Worm (Caenorhabditis elegans) whole organism, L1 larva: ENCODE data around the gene swt-6.

Source experiments
- F16B12.6 ChIP-seq: fragments of 150-350 bp; optimal IDR thresholded peaks from 2 replicates; lab custom pipeline; 2014; ENCODE audit warnings: missing biosample characterization, missing genetic modification characterization
- alr-1 ChIP-seq: fragments of 200-800 bp; sonication (Bioruptor generic); optimal IDR thresholded peaks from 2 replicates; lab custom pipeline; 2018; ENCODE audit warnings: borderline replicate concordance, mild to moderate bottlenecking, missing genetic modification characterization, missing compliant biosample characterization
- aly-2 ChIP-seq: fragments of 150-350 bp; optimal IDR thresholded peaks from 2 replicates; lab custom pipeline; 2014; ENCODE audit warnings: missing biosample characterization, missing genetic modification characterization
- blmp-1 ChIP-seq: fragments of 150-350 bp; optimal IDR thresholded peaks from 2 replicates; lab custom pipeline; 2014; ENCODE audit warnings: missing biosample characterization, missing genetic modification characterization
- ceh-63 ChIP-seq: fragments of 200-800 bp; sonication (Bioruptor generic); optimal IDR thresholded peaks from 2 replicates; lab custom pipeline; 2018; ENCODE audit warnings: mild to moderate bottlenecking, missing genetic modification characterization, missing compliant biosample characterization
- ceh-82 ChIP-seq, 3 experiments: fragments of 150-350 bp in 1 of 3; sonication (generic microtip) in 2 of 3; optimal IDR thresholded peaks; 2 replicates each; lab custom pipeline; 2014 to 2017; ENCODE audit warnings: missing biosample characterization in 3 of 3, missing genetic modification characterization in 3 of 3
- ceh-90 ChIP-seq: sonication (generic microtip); optimal IDR thresholded peaks from 2 replicates; lab custom pipeline; 2016; ENCODE audit warnings: missing genetic modification characterization, missing compliant biosample characterization
- dpl-1 ChIP-seq, 3 experiments: fragments of 150-350 bp in 2 of 3; sonication (generic microtip) in 1 of 3; optimal IDR thresholded peaks; 2 replicates each; lab custom pipeline; 2014 to 2017; ENCODE audit warnings: missing biosample characterization in 3 of 3, missing genetic modification characterization in 3 of 3, missing genetic modification reagents in 3 of 3
- dsc-1 ChIP-seq: sonication (generic microtip); optimal IDR thresholded peaks from 2 replicates; lab custom pipeline; 2016; ENCODE audit warnings: mild to moderate bottlenecking, missing genetic modification characterization, missing compliant biosample characterization
- efl-1 ChIP-seq, 4 experiments: fragments of 150-350 bp; optimal IDR thresholded peaks in 3 of 4; peaks in 1 of 4; 1 replicate in 1 of 4; 2 replicates in 3 of 4; lab custom pipeline; 2014; ENCODE audit warnings: missing biosample characterization in 2 of 4, missing genetic modification characterization in 2 of 4, missing genetic modification reagents in 2 of 4
- elt-3 ChIP-seq, 6 experiments: fragments of 150-350 bp in 1 of 6; sonication (generic microtip); optimal IDR thresholded peaks; 2 replicates each; lab custom pipeline; 2017 to 2018; ENCODE audit warnings: missing biosample characterization in 6 of 6, missing genetic modification characterization in 6 of 6, inconsistent platforms in 1 of 6
- fkh-8 ChIP-seq: sonication (generic microtip); optimal IDR thresholded peaks from 2 replicates; lab custom pipeline; 2016; ENCODE audit warnings: mild to moderate bottlenecking, missing genetic modification characterization, missing compliant biosample characterization
- hlh-17 ChIP-seq: fragments of 200-800 bp; sonication (Bioruptor generic); optimal IDR thresholded peaks from 2 replicates; lab custom pipeline; 2018; ENCODE audit warnings: missing genetic modification characterization, mild to moderate bottlenecking, missing compliant biosample characterization, moderate library complexity, borderline replicate concordance
- jun-1 ChIP-seq: fragments of 150-350 bp; optimal IDR thresholded peaks from 2 replicates; lab custom pipeline; 2014; ENCODE audit warnings: missing biosample characterization, missing genetic modification reagents, missing genetic modification characterization
- lin-14 ChIP-seq: fragments of 200-800 bp; sonication (Bioruptor generic); optimal IDR thresholded peaks from 2 replicates; lab custom pipeline; 2018; ENCODE audit warnings: mild to moderate bottlenecking, missing genetic modification characterization, moderate library complexity, missing compliant biosample characterization
- lin-39 ChIP-seq: fragments of 150-350 bp; optimal IDR thresholded peaks from 2 replicates; lab custom pipeline; 2014; ENCODE audit warnings: missing biosample characterization, missing genetic modification reagents, missing genetic modification characterization
- lir-3 ChIP-seq: sonication (generic microtip); optimal IDR thresholded peaks from 2 replicates; lab custom pipeline; 2016; ENCODE audit warnings: mild to moderate bottlenecking, missing genetic modification characterization, moderate library complexity, missing compliant biosample characterization; ENCODE audit not compliant: poor library complexity
- lsy-2 ChIP-seq, 2 experiments: fragments of 150-350 bp; optimal IDR thresholded peaks; 2 replicates each; lab custom pipeline; 2014; ENCODE audit warnings: missing biosample characterization in 2 of 2, missing genetic modification characterization in 2 of 2
- mef-2 ChIP-seq: fragments of 150-350 bp; optimal IDR thresholded peaks from 2 replicates; lab custom pipeline; 2014; ENCODE audit warnings: missing biosample characterization, missing genetic modification characterization
- nhr-28 ChIP-seq: fragments of 150-350 bp; optimal IDR thresholded peaks from 2 replicates; lab custom pipeline; 2014; ENCODE audit warnings: missing biosample characterization, missing genetic modification characterization
- nhr-47 ChIP-seq: sonication (generic microtip); optimal IDR thresholded peaks from 2 replicates; lab custom pipeline; 2016; ENCODE audit warnings: mild to moderate bottlenecking, missing genetic modification characterization, moderate library complexity, missing compliant biosample characterization
- nhr-71 ChIP-seq: sonication (generic microtip); optimal IDR thresholded peaks from 2 replicates; lab custom pipeline; 2016; ENCODE audit warnings: mild to moderate bottlenecking, missing genetic modification characterization, moderate library complexity, missing compliant biosample characterization
- nhr-76 ChIP-seq: sonication (generic microtip); optimal IDR thresholded peaks from 2 replicates; lab custom pipeline; 2017; ENCODE audit warnings: missing biosample characterization, missing genetic modification characterization
- nhr-85 ChIP-seq: sonication (generic microtip); peaks from one replicate; lab custom pipeline; 2016; ENCODE audit warnings: missing genetic modification characterization, inconsistent platforms, missing compliant biosample characterization
- nhr-90 ChIP-seq: sonication (generic microtip); optimal IDR thresholded peaks from 2 replicates; lab custom pipeline; 2016; ENCODE audit warnings: mild to moderate bottlenecking, missing genetic modification characterization, missing compliant biosample characterization; ENCODE audit not compliant: poor library complexity
- pag-3 ChIP-seq: sonication (generic microtip); optimal IDR thresholded peaks from 2 replicates; lab custom pipeline; 2017; ENCODE audit warnings: missing genetic modification characterization, mild to moderate bottlenecking, missing compliant biosample characterization, antibody characterized with exemption, borderline replicate concordance; ENCODE audit not compliant: insufficient read depth
- rnt-1 ChIP-seq: sonication (generic microtip); optimal IDR thresholded peaks from 2 replicates; lab custom pipeline; 2016; ENCODE audit warnings: mild to moderate bottlenecking, missing genetic modification characterization, moderate library complexity, missing compliant biosample characterization
- snu-23 ChIP-seq: sonication (generic microtip); optimal IDR thresholded peaks from 2 replicates; lab custom pipeline; 2016; ENCODE audit warnings: missing genetic modification characterization, missing compliant biosample characterization
- sox-4 ChIP-seq: sonication (generic microtip); optimal IDR thresholded peaks from 2 replicates; lab custom pipeline; 2016; ENCODE audit warnings: missing genetic modification characterization, missing compliant biosample characterization
- swsn-7 ChIP-seq: sonication (generic microtip); optimal IDR thresholded peaks from 2 replicates; lab custom pipeline; 2016; ENCODE audit warnings: missing genetic modification characterization, missing compliant biosample characterization
- tbx-2 ChIP-seq: sonication (generic microtip); optimal IDR thresholded peaks from 2 replicates; lab custom pipeline; 2016; ENCODE audit warnings: missing genetic modification characterization, missing compliant biosample characterization
- tlp-1 ChIP-seq: fragments of 150-350 bp; optimal IDR thresholded peaks from 2 replicates; lab custom pipeline; 2014; ENCODE audit warnings: missing biosample characterization, missing genetic modification characterization
- unc-130 ChIP-seq: fragments of 150-350 bp; optimal IDR thresholded peaks from 2 replicates; lab custom pipeline; 2017; ENCODE audit warnings: missing biosample characterization, missing genetic modification characterization, inconsistent platforms
- unc-62 ChIP-seq: fragments of 150-350 bp; optimal IDR thresholded peaks from 2 replicates; lab custom pipeline; 2014; ENCODE audit warnings: missing biosample characterization, missing genetic modification reagents, missing genetic modification characterization
- vab-15 ChIP-seq: sonication (generic microtip); optimal IDR thresholded peaks from 2 replicates; lab custom pipeline; 2017; ENCODE audit warnings: missing genotype, mild to moderate bottlenecking, missing genetic modification characterization, missing compliant biosample characterization
- xbp-1 ChIP-seq: sonication (generic microtip); optimal IDR thresholded peaks from 2 replicates; lab custom pipeline; 2016; ENCODE audit warnings: missing genetic modification characterization, missing compliant biosample characterization
- zip-4 ChIP-seq: fragments of 200-800 bp; sonication (Bioruptor generic); optimal IDR thresholded peaks from 2 replicates; lab custom pipeline; 2018; ENCODE audit warnings: mild to moderate bottlenecking, missing genetic modification characterization, moderate library complexity, missing compliant biosample characterization
- ztf-11 ChIP-seq, 2 experiments: sonication (generic microtip); optimal IDR thresholded peaks; 2 replicates each; lab custom pipeline; 2016 to 2017; ENCODE audit warnings: missing genetic modification characterization in 2 of 2, missing biosample characterization in 1 of 2, missing compliant biosample characterization in 1 of 2

The swt-6 gene

ce11 chrV:13961927-13962419, 7.8 kb downstream of the swt-6 start, which contains the start of the genes algn-13 and R10D12.13 (continued):
- no peak for TF ChIP-seq aly-2
- no peak for TF ChIP-seq unc-62 (GFP tag; lab: Kevin White, UChicago)
- TF ChIP-seq snu-23, result peak; percentile 67
- TF ChIP-seq nhr-71, result peak; percentile 63
- no peak for TF ChIP-seq sox-4 (tag; lab: Kevin White, UChicago)
- peak; percentile 34 for TF ChIP-seq nhr-76
- TF ChIP-seq blmp-1, result peak; percentile 49
- peak; percentile 36 for TF ChIP-seq tbx-2 (tag; lab: Kevin White, UChicago)
- TF ChIP-seq lin-39 (tag; lab: Kevin White, UChicago), result peak; percentile 43
- peak; percentile 64 to 71 (median 67) for TF ChIP-seq dpl-1 (GFP tag; optimal IDR thresholded peaks at IDR 0.05; lab: Kevin White, UChicago)
- TF ChIP-seq nhr-90, result peak; percentile 65
- TF ChIP-seq xbp-1, result peak; percentile 40
- TF ChIP-seq jun-1 (tag; lab: Kevin White, UChicago), result no peak
- no peak for TF ChIP-seq mef-2 (tag; lab: Kevin White, UChicago)
- TF ChIP-seq nhr-28, result no peak
- TF ChIP-seq lir-3 (tag; lab: Kevin White, UChicago), result peak; percentile 41
- no peak for TF ChIP-seq tlp-1 (tag; lab: Kevin White, UChicago)
- TF ChIP-seq lsy-2 (tag; optimal IDR thresholded peaks at IDR 0.05; lab: Kevin White, UChicago), result peak; percentile 59 to 67
- TF ChIP-seq ztf-11 (tag; optimal IDR thresholded peaks at IDR 0.05; lab: Kevin White, UChicago), result peak; percentile 27 to 34
- peak; percentile 9 for TF ChIP-seq F16B12.6 (tag; lab: Kevin White, UChicago)
- peak; percentile 63 to 71 for TF ChIP-seq efl-1 (optimal IDR thresholded peaks at IDR 0.05; lab: Kevin White, UChicago)
- peak; percentile 62 to 96 for TF ChIP-seq efl-1 (GFP tag; optimal IDR thresholded peaks at IDR 0.05 in 1 of 2; lab: Kevin White, UChicago)
- peak; percentile 51 to 54 (median 52) for TF ChIP-seq ceh-82 (tag; optimal IDR thresholded peaks at IDR 0.05; lab: Kevin White, UChicago)
- peak; percentile 75 for TF ChIP-seq unc-130 (tag; lab: Kevin White, UChicago)
- TF ChIP-seq nhr-47 (tag; lab: Kevin White, UChicago), result peak; percentile 64
- no peak for TF ChIP-seq hlh-17
- peak; percentile 6 for TF ChIP-seq zip-4 (GFP tag; lab: Kevin White, UChicago)
- TF ChIP-seq fkh-8 (tag; lab: Kevin White, UChicago), result peak; percentile 5

ce11 chrV:13963279-13963976, 9.3 kb downstream of the swt-6 start, which contains the start of gene sao-1:
TSS of gene sao-1 (plus strand) at chrV:13963926.
- TF ChIP-seq lin-14 (GFP tag; lab: Kevin White, UChicago), result peak; percentile 56
- peak in 2 of 6 experiments; percentile 10 to 20 for TF ChIP-seq elt-3 (tag; optimal IDR thresholded peaks at IDR 0.05; lab: Kevin White, UChicago)
- peak; percentile 98 for TF ChIP-seq blmp-1
- no peak for TF ChIP-seq dsc-1 (tag; lab: Kevin White, UChicago)
- no peak for TF ChIP-seq nhr-76
- no peak for TF ChIP-seq pag-3 (tag; lab: Kevin White, UChicago)
- peak; percentile 81 for TF ChIP-seq nhr-85 (tag; lab: Kevin White, UChicago)

DNA sequence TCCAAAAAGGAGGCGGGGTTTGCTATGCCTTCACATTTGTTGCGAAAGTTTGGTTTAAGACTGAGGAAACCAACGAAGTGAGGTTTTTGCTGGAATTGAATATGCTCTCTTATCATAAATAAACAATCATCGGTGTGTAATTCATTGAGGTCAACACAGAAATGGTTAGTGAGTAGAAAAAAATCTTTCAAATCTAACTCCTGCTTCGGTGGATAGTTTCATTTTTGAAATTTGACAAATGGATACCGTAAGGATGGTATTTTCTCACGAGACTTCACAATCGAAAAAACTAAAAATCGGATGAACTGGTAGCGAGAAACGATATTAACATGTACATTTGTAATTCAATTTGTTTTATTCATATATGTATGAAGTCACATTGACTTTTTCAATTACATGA, 26.7 kb downstream of the swt-6 start, which contains the start of gene eol-1:
Gene eol-1 (minus strand): TSS at position 101 of the 400 bp plus-strand sequence.
- no peak for TF ChIP-seq alr-1 (tag; lab: Kevin White, UChicago)
- TF ChIP-seq efl-1 (optimal IDR thresholded peaks at IDR 0.05; lab: Kevin White, UChicago), result no peak
- TF ChIP-seq efl-1 (GFP tag; optimal IDR thresholded peaks at IDR 0.05 in 1 of 2; lab: Kevin White, UChicago), result peak in 1 of 2 experiments; percentile 81

ce11 chrV:13981677-13982076, 27.5 kb downstream of the swt-6 start:
- TF ChIP-seq ceh-90 (tag; lab: Kevin White, UChicago) (no peak), nhr-71 (no peak), vab-15 (tag; lab: Kevin White, UChicago) (no peak), ceh-63 (GFP tag; lab: Kevin White, UChicago) (no peak), alr-1 (tag; lab: Kevin White, UChicago) (no peak), swsn-7 (tag; lab: Kevin White, UChicago) (no peak), zip-4 (GFP tag; lab: Kevin White, UChicago) (no peak), rnt-1 (tag; lab: Kevin White, UChicago) (no peak), xbp-1 (no peak)
